Worm (Caenorhabditis elegans): ENCODE results near the gene mog-3.

- TF ChIP-seq swsn-7 (tag; optimal IDR thresholded peaks at IDR 0.05): no peak
- no peak for TF ChIP-seq lin-35 (GFP tag; optimal IDR thresholded peaks at IDR 0.05)
- TF ChIP-seq mep-1 (tag; optimal IDR thresholded peaks at IDR 0.05): no peak
- no peak for TF ChIP-seq zag-1 (tag; optimal IDR thresholded peaks at IDR 0.05)
- no peak for TF ChIP-seq egl-27 (tag; optimal IDR thresholded peaks at IDR 0.05)
- TF ChIP-seq elt-3 (tag; optimal IDR thresholded peaks at IDR 0.05): no peak
- TF ChIP-seq ceh-82 (tag; optimal IDR thresholded peaks at IDR 0.05): no peak
- TF ChIP-seq fkh-10 (GFP tag; optimal IDR thresholded peaks at IDR 0.05): no peak
- no peak for TF ChIP-seq egl-13 (tag; optimal IDR thresholded peaks at IDR 0.05)
- no peak for TF ChIP-seq aha-1 (tag; optimal IDR thresholded peaks at IDR 0.05)
- TF ChIP-seq elt-2 (tag; optimal IDR thresholded peaks at IDR 0.05): no peak
Observed at ce11 chrIII:5274250-5274649, 34.1 kb upstream of the mog-3 start.
